Fruit fly (Drosophila melanogaster): ENCODE results near the gene Femcoat.

Gene Femcoat

dm6 chrX:4198769-4199168 lies 43.9 kb downstream of the Femcoat start:
- TF ChIP-seq insv (optimal IDR thresholded peaks at IDR 0.05) (no peak), ttk (optimal IDR thresholded peaks at IDR 0.05) (no peak), psq (optimal IDR thresholded peaks at IDR 0.05) (no peak), Sin3A (optimal IDR thresholded peaks at IDR 0.05) (no peak), Myc (optimal IDR thresholded peaks at IDR 0.05) (no peak), h (optimal IDR thresholded peaks at IDR 0.05) (no peak)

- TF ChIP-seq insv (optimal IDR thresholded peaks at IDR 0.05) (no peak), psq (optimal IDR thresholded peaks at IDR 0.05) (no peak), Sin3A (optimal IDR thresholded peaks at IDR 0.05) (no peak), Myc (optimal IDR thresholded peaks at IDR 0.05) (no peak), h (optimal IDR thresholded peaks at IDR 0.05) (no peak), ttk (optimal IDR thresholded peaks at IDR 0.05) (no peak)
Measured at dm6 chrX:4197463-4197862, 45.2 kb downstream of the Femcoat start.
